Fruit fly (Drosophila melanogaster): Measurements from ENCODE around the gene Traf6.

Gene Traf6

DNA sequence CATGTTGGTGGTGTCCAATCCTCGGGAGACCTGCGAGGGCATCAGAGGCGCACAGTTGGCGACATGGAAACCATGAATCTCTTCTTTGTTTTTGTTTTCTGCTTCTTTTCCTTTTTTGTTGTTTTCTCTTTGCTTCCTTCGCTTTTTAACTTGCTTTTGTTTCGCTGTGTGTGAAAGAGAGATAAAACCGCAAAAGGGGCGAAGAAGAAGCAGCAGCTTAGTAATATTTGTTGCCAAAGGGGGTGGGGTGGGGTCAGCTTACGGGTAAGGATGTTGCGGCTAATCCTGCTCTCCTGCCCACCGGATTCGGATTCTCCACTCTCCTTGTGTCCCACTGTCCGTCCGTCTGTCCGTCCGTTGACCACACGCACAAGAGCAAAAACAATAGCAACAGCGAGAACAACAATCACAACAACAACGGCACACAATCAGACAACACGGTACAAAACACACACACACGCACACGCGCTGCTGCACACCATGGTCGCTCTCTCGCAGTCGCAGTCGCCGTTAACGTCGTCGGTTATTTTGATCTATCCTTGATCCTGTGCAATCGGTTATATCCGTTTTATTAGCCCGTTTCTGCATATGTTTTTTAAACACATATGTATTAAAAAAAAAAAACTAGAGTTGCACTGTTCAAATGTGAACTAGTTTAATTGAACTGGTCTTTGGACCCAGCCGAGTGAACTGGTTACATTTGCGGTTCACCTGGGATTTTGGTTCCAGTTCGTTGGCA is 19.3 kb upstream of the Traf6 start (continued):
- TF ChIP-seq esg (GFP tag; conservative IDR thresholded peaks at IDR 0.05) (no peak), twi (tag; optimal IDR thresholded peaks at IDR 0.05) (no peak), pzg (GFP tag; optimal IDR thresholded peaks at IDR 0.05) (no peak), HmgZ (tag; optimal IDR thresholded peaks at IDR 0.05) (no peak), CG33213 (GFP tag; optimal IDR thresholded peaks at IDR 0.05) (no peak), D19A (tag; optimal IDR thresholded peaks at IDR 0.05) (no peak), knrl (GFP tag; IDR thresholded peaks at IDR 0.05; ENCODE audit: partially characterized antibody) (peak; percentile 55; the same call in 2 of the 3 replicates), Gsc (GFP tag; IDR thresholded peaks at IDR 0.05) (no peak), crol (GFP tag; IDR thresholded peaks at IDR 0.05) (peak; percentile 29; the same call in 1 of the 2 replicates), ftz-f1 (GFP tag; optimal IDR thresholded peaks at IDR 0.05) (no peak), Doc2 (GFP tag; IDR thresholded peaks at IDR 0.05) (no peak), CG18764 (GFP tag; optimal IDR thresholded peaks at IDR 0.05) (no peak), Mad (GFP tag; optimal IDR thresholded peaks at IDR 0.05) (no peak), CG8944 (GFP tag; optimal IDR thresholded peaks at IDR 0.05) (no peak), CG6854 (GFP tag; optimal IDR thresholded peaks at IDR 0.05) (no peak), CG12071 (GFP tag; optimal IDR thresholded peaks at IDR 0.05) (no peak), Scr (GFP tag; IDR thresholded peaks at IDR 0.05; ENCODE audit: partially characterized antibody) (peak; percentile 43; the same call in 1 of the 2 replicates), Fer3 (tag; optimal IDR thresholded peaks at IDR 0.05) (no peak), NK7.1 (GFP tag; optimal IDR thresholded peaks at IDR 0.05) (no peak), nom (GFP tag; optimal IDR thresholded peaks at IDR 0.05) (peak; percentile 58), gem (tag; optimal IDR thresholded peaks at IDR 0.05) (no peak), ap (GFP tag; IDR thresholded peaks at IDR 0.05) (no peak), CG2116 (GFP tag; optimal IDR thresholded peaks at IDR 0.05) (peak; percentile 77), amos (GFP tag; IDR thresholded peaks at IDR 0.05; ENCODE audit: partially characterized antibody) (peak; percentile 45; the same call in 1 of the 2 replicates), CG6689 (GFP tag; IDR thresholded peaks at IDR 0.05) (no peak), CG14710 (tag; optimal IDR thresholded peaks at IDR 0.05) (no peak), ro (GFP tag; IDR thresholded peaks at IDR 0.05) (no peak), Atf-2 (GFP tag; optimal IDR thresholded peaks at IDR 0.05) (no peak), Myb (GFP tag; optimal IDR thresholded peaks at IDR 0.05) (no peak), Usf (GFP tag; optimal IDR thresholded peaks at IDR 0.05) (no peak), CG31441 (GFP tag; IDR thresholded peaks at IDR 0.05) (no peak), CG17385 (GFP tag; optimal IDR thresholded peaks at IDR 0.05) (peak; percentile 89), cg (GFP tag; optimal IDR thresholded peaks at IDR 0.05) (peak; percentile 74), cas (GFP tag; IDR thresholded peaks at IDR 0.05) (no peak), CG13424 (tag; optimal IDR thresholded peaks at IDR 0.05) (no peak), dmrt99B (tag; optimal IDR thresholded peaks at IDR 0.05) (no peak), al (GFP tag; IDR thresholded peaks at IDR 0.05) (no peak), CG8359 (GFP tag; optimal IDR thresholded peaks at IDR 0.05; ENCODE audit: borderline replicate concordance) (no peak), CG12659 (GFP tag; optimal IDR thresholded peaks at IDR 0.05) (no peak), CG4617 (GFP tag; optimal IDR thresholded peaks at IDR 0.05; ENCODE audit: borderline replicate concordance) (peak; percentile 24), CG7271 (tag; optimal IDR thresholded peaks at IDR 0.05) (no peak), Nf-YA (GFP tag; IDR thresholded peaks at IDR 0.05) (no peak), ase (GFP tag; IDR thresholded peaks at IDR 0.05) (no peak), CG4730 (GFP tag; IDR thresholded peaks at IDR 0.05) (no peak), br (optimal IDR thresholded peaks at IDR 0.05) (no peak), CG2678 (tag; optimal IDR thresholded peaks at IDR 0.05) (no peak), CTCF (GFP tag; optimal IDR thresholded peaks at IDR 0.05) (no peak), CG31224 (GFP tag; IDR thresholded peaks at IDR 0.05) (no peak), NfI (GFP tag; optimal IDR thresholded peaks at IDR 0.05) (no peak), lov (optimal IDR thresholded peaks at IDR 0.05) (no peak), lov (GFP tag; IDR thresholded peaks at IDR 0.05) (no peak)

All from whole organism, embryonic.